Worm (Caenorhabditis elegans) whole organism, young adult: ENCODE results near the gene chup-1.

Source experiments
- B0261.1 ChIP-seq: sonication (generic microtip); optimal IDR thresholded peaks from 2 replicates; lab custom pipeline; 2016; ENCODE audit warnings: mild to moderate bottlenecking, missing genetic modification characterization, moderate library complexity, missing compliant biosample characterization
- B0336.3 ChIP-seq: fragments of 200-800 bp; sonication (Bioruptor generic); IDR thresholded peaks from 2 replicates; pipeline ENCODE4 v1.3.6; 2022; ENCODE audit warnings: missing genetic modification characterization, missing compliant biosample characterization
- C06A6.2 ChIP-seq: fragments of 200-800 bp; sonication (Bioruptor generic); conservative IDR thresholded peaks from 2 replicates; pipeline ENCODE4 v1.3.6; 2022; ENCODE audit warnings: missing genetic modification characterization, missing compliant biosample characterization
- F39B2.1 ChIP-seq: fragments of 200-800 bp; sonication (Bioruptor generic); IDR thresholded peaks from 2 replicates; pipeline ENCODE4 v1.3.6; 2022; ENCODE audit warnings: missing genetic modification reagents, missing genetic modification characterization, missing compliant biosample characterization
- F49E8.2 ChIP-seq: sonication (generic microtip); optimal IDR thresholded peaks from 3 replicates; lab custom pipeline; 2017; ENCODE audit warnings: missing genetic modification characterization, mild to moderate bottlenecking, missing compliant biosample characterization, antibody characterized with exemption, moderate library complexity; ENCODE audit not compliant: insufficient read depth
- F57A8.1 ChIP-seq: fragments of 200-800 bp; sonication (Bioruptor generic); optimal IDR thresholded peaks from 2 replicates; lab custom pipeline; 2018; ENCODE audit warnings: mild to moderate bottlenecking, missing genetic modification characterization, moderate library complexity, missing compliant biosample characterization
- F57C9.4 ChIP-seq: sonication (generic microtip); optimal IDR thresholded peaks from 2 replicates; lab custom pipeline; 2017; ENCODE audit warnings: mild to moderate bottlenecking, missing genetic modification characterization, missing compliant biosample characterization
- K12H6.12 ChIP-seq: fragments of 200-800 bp; sonication (Bioruptor generic); optimal IDR thresholded peaks from 2 replicates; lab custom pipeline; 2018; ENCODE audit warnings: mild to moderate bottlenecking, missing genetic modification characterization, missing compliant biosample characterization
- T07F8.4 ChIP-seq: sonication (generic microtip); optimal IDR thresholded peaks from 2 replicates; lab custom pipeline; 2016; ENCODE audit warnings: mild to moderate bottlenecking, missing genetic modification characterization, moderate library complexity, missing compliant biosample characterization
- Y53F4B.3 ChIP-seq: fragments of 200-800 bp; sonication (Bioruptor generic); IDR thresholded peaks from 2 replicates; pipeline ENCODE4 v1.3.6; 2022; ENCODE audit warnings: missing genetic modification reagents, missing genetic modification characterization, missing compliant biosample characterization
- Y56A3A.18 ChIP-seq: fragments of 200-800 bp; sonication (Bioruptor generic); IDR thresholded peaks from 2 replicates; pipeline ENCODE4 v1.3.6; 2022; ENCODE audit warnings: missing genetic modification reagents, missing genetic modification characterization, missing compliant biosample characterization
- ama-1 ChIP-seq, 3 experiments: fragments of 150-350 bp in 1 of 3; sonication (generic microtip) in 2 of 3; optimal IDR thresholded peaks; 2 replicates each; lab custom pipeline; 2014 to 2018; ENCODE audit warnings: missing biosample characterization in 2 of 3, missing genetic modification characterization in 2 of 3, missing genetic modification reagents in 2 of 3
- attf-6 ChIP-seq: fragments of 200-800 bp; sonication (Bioruptor generic); IDR thresholded peaks from 2 replicates; pipeline ENCODE4 v1.3.6; 2022; ENCODE audit warnings: missing genetic modification reagents, missing genetic modification characterization, missing compliant biosample characterization
- bed-1 ChIP-seq: fragments of 200-800 bp; sonication (Bioruptor generic); IDR thresholded peaks from 2 replicates; pipeline ENCODE4 v1.3.6; 2022; ENCODE audit warnings: missing genetic modification reagents, missing genetic modification characterization, missing compliant biosample characterization
- ccch-3 ChIP-seq: fragments of 200-800 bp; sonication (Bioruptor generic); optimal IDR thresholded peaks from 2 replicates; lab custom pipeline; 2018; ENCODE audit warnings: mild to moderate bottlenecking, missing genetic modification characterization, missing compliant biosample characterization
- cebp-1 ChIP-seq, 2 experiments: fragments of 200-800 bp in 1 of 2; sonication (Bioruptor generic) in 1 of 2; sonication (generic microtip) in 1 of 2; IDR thresholded peaks in 1 of 2; optimal IDR thresholded peaks in 1 of 2; 2 replicates each; pipeline versions ENCODE4 v1.3.6 to Lab custom; 2017 to 2022; ENCODE audit warnings: missing compliant biosample characterization in 2 of 2, missing genetic modification characterization in 2 of 2, mild to moderate bottlenecking in 1 of 2, missing genetic modification reagents in 1 of 2, moderate library complexity in 1 of 2
- ceh-100 ChIP-seq: fragments of 200-800 bp; sonication (Bioruptor generic); IDR thresholded peaks from 2 replicates; pipeline ENCODE4 v1.3.6; 2022; ENCODE audit warnings: missing genetic modification reagents, missing genetic modification characterization, missing compliant biosample characterization
- ceh-40 ChIP-seq: fragments of 200-800 bp; sonication (Bioruptor generic); IDR thresholded peaks from 2 replicates; pipeline ENCODE4 v1.3.6; 2022; ENCODE audit warnings: missing genetic modification characterization, missing compliant biosample characterization
- ceh-58 ChIP-seq: fragments of 200-800 bp; sonication (Bioruptor generic); IDR thresholded peaks from 2 replicates; pipeline ENCODE4 v1.3.6; 2022; ENCODE audit warnings: missing genetic modification characterization, missing compliant biosample characterization
- chd-7 ChIP-seq: sonication (generic microtip); optimal IDR thresholded peaks from 2 replicates; lab custom pipeline; 2016; ENCODE audit warnings: mild to moderate bottlenecking, missing genetic modification characterization, moderate library complexity, missing compliant biosample characterization
- die-1 ChIP-seq: sonication (generic microtip); optimal IDR thresholded peaks from 2 replicates; lab custom pipeline; 2016; ENCODE audit warnings: missing genotype, mild to moderate bottlenecking, missing genetic modification characterization, missing compliant biosample characterization
- dox-1 ChIP-seq: fragments of 200-800 bp; sonication (Bioruptor generic); IDR thresholded peaks from 2 replicates; pipeline ENCODE4 v1.3.6; 2022; ENCODE audit warnings: missing genetic modification reagents, missing genetic modification characterization, missing compliant biosample characterization
- efl-1 ChIP-seq: fragments of 150-350 bp; optimal IDR thresholded peaks from 2 replicates; lab custom pipeline; 2014; ENCODE audit warnings: missing biosample characterization, missing genetic modification reagents, missing genetic modification characterization
- egl-44 ChIP-seq: fragments of 200-800 bp; sonication (Bioruptor generic); IDR thresholded peaks from 2 replicates; pipeline ENCODE4 v1.3.6; 2022; ENCODE audit warnings: missing genetic modification reagents, missing genetic modification characterization, missing compliant biosample characterization
- him-1 ChIP-seq: sonication (generic microtip); optimal IDR thresholded peaks from 2 replicates; lab custom pipeline; 2016; ENCODE audit warnings: missing genotype, missing genetic modification reagents, missing genetic modification characterization, missing compliant biosample characterization
- hlh-12 ChIP-seq: sonication (generic microtip); optimal IDR thresholded peaks from 2 replicates; lab custom pipeline; 2016; ENCODE audit warnings: missing genetic modification characterization, missing compliant biosample characterization
- hlh-26 ChIP-seq: fragments of 200-800 bp; sonication (Bioruptor generic); conservative IDR thresholded peaks from 2 replicates; pipeline ENCODE4 v1.3.6; 2022; ENCODE audit warnings: missing genetic modification reagents, missing genetic modification characterization, missing compliant biosample characterization
- hmg-1.2 ChIP-seq: fragments of 200-800 bp; sonication (Bioruptor generic); IDR thresholded peaks from 2 replicates; pipeline ENCODE4 v1.3.6; 2022; ENCODE audit warnings: missing genetic modification reagents, missing genetic modification characterization, missing compliant biosample characterization
- hsf-1 ChIP-seq: fragments of 200-800 bp; sonication (Bioruptor generic); IDR thresholded peaks from 2 replicates; pipeline ENCODE4 v1.3.6; 2022; ENCODE audit warnings: missing genetic modification reagents, missing genetic modification characterization, missing compliant biosample characterization
- lag-1 ChIP-seq: fragments of 200-800 bp; sonication (Bioruptor generic); IDR thresholded peaks from 2 replicates; pipeline ENCODE4 v1.3.6; 2022; ENCODE audit warnings: missing genetic modification reagents, missing genetic modification characterization, missing compliant biosample characterization
- lin-40 ChIP-seq: sonication (generic microtip); optimal IDR thresholded peaks from 2 replicates; lab custom pipeline; 2016; ENCODE audit warnings: missing genetic modification characterization, mild to moderate bottlenecking, missing compliant biosample characterization, missing genotype, missing genetic modification reagents
- lir-1 ChIP-seq: fragments of 200-800 bp; sonication (Bioruptor generic); conservative IDR thresholded peaks from 2 replicates; pipeline ENCODE4 v1.3.6; 2022; ENCODE audit warnings: missing genetic modification reagents, missing genetic modification characterization, missing compliant biosample characterization
- lsl-1 ChIP-seq: fragments of 200-800 bp; sonication (Bioruptor generic); optimal IDR thresholded peaks from 2 replicates; lab custom pipeline; 2018; ENCODE audit warnings: mild to moderate bottlenecking, missing genetic modification characterization, moderate library complexity, missing compliant biosample characterization
- mel-28 ChIP-seq: sonication (generic microtip); optimal IDR thresholded peaks from 2 replicates; lab custom pipeline; 2016; ENCODE audit warnings: borderline replicate concordance, mild to moderate bottlenecking, missing genetic modification characterization, missing compliant biosample characterization
- mes-4 ChIP-seq: sonication (generic microtip); optimal IDR thresholded peaks from 2 replicates; lab custom pipeline; 2016; ENCODE audit warnings: missing genotype, missing genetic modification characterization, missing compliant biosample characterization
- mxl-1 ChIP-seq: sonication (generic microtip); optimal IDR thresholded peaks from 2 replicates; lab custom pipeline; 2016; ENCODE audit warnings: missing genetic modification characterization, missing compliant biosample characterization
- nfya-2 ChIP-seq: fragments of 200-800 bp; sonication (Bioruptor generic); IDR thresholded peaks from 2 replicates; pipeline ENCODE4 v1.3.6; 2022; ENCODE audit warnings: missing genetic modification reagents, missing genetic modification characterization, missing compliant biosample characterization
- nhr-120 ChIP-seq: fragments of 200-800 bp; sonication (Bioruptor generic); IDR thresholded peaks from 2 replicates; pipeline ENCODE4 v1.3.6; 2022; ENCODE audit warnings: missing genetic modification characterization, missing compliant biosample characterization
- pbrm-1 ChIP-seq: fragments of 200-800 bp; sonication (Bioruptor generic); IDR thresholded peaks from 2 replicates; pipeline ENCODE4 v1.3.6; 2022; ENCODE audit warnings: missing genetic modification reagents, missing genetic modification characterization, missing compliant biosample characterization
- snpc-4 ChIP-seq, 5 experiments: fragments of 150-350 bp in 1 of 5; sonication (generic microtip) in 4 of 5; optimal IDR thresholded peaks; 2 replicates each; lab custom pipeline; 2014 to 2018; ENCODE audit warnings: missing genetic modification characterization in 5 of 5, missing biosample characterization in 3 of 5, antibody characterized with exemption in 2 of 5, mild to moderate bottlenecking in 2 of 5, missing compliant biosample characterization in 2 of 5, missing genotype in 2 of 5, moderate library complexity in 2 of 5, missing genetic modification reagents in 1 of 5
- tbx-9 ChIP-seq: sonication (generic microtip); optimal IDR thresholded peaks from 2 replicates; lab custom pipeline; 2016; ENCODE audit warnings: borderline replicate concordance, missing genetic modification characterization, inconsistent platforms, missing compliant biosample characterization
- unc-130 ChIP-seq: sonication (generic microtip); optimal IDR thresholded peaks from 2 replicates; lab custom pipeline; 2016; ENCODE audit warnings: missing genetic modification reagents, missing genetic modification characterization, missing compliant biosample characterization
- zfh-2 ChIP-seq: fragments of 200-800 bp; sonication (Bioruptor generic); conservative IDR thresholded peaks from 2 replicates; pipeline ENCODE4 v1.3.6; 2022; ENCODE audit warnings: missing genetic modification reagents, missing genetic modification characterization, missing compliant biosample characterization
- zim-3 ChIP-seq: sonication (generic microtip); optimal IDR thresholded peaks from 2 replicates; lab custom pipeline; 2017; ENCODE audit warnings: mild to moderate bottlenecking, missing genetic modification characterization, moderate library complexity, missing compliant biosample characterization
- ztf-25 ChIP-seq: fragments of 200-800 bp; sonication (Bioruptor generic); IDR thresholded peaks from 2 replicates; pipeline ENCODE4 v1.3.6; 2022; ENCODE audit warnings: missing genetic modification reagents, missing genetic modification characterization, missing compliant biosample characterization
- ztf-28 ChIP-seq: fragments of 200-800 bp; sonication (Bioruptor generic); IDR thresholded peaks from 2 replicates; pipeline ENCODE4 v1.3.6; 2022; ENCODE audit warnings: missing genetic modification reagents, missing genetic modification characterization, missing compliant biosample characterization
- ztf-6 ChIP-seq: fragments of 200-800 bp; sonication (Bioruptor generic); IDR thresholded peaks from 2 replicates; pipeline ENCODE4 v1.3.6; 2022; ENCODE audit warnings: missing genetic modification reagents, missing genetic modification characterization, missing compliant biosample characterization

Gene chup-1

DNA sequence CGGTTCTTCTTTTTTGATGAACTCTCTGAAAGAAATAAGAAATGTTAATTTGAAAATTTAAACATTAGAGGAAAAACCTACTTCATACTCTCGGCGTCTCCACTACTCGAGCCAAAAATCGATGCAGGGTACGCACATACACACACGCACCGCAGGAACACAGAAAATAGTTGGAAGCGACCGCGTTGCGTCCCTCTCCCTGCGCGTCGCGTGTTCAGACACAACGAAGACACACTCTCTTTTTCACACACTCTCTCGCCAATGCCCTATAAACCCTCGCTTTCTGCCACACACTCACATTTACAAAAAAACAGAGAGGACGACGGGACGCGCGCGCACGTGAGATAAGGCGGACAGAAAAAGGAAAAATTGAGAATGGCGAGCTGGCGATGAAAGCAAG is 18.9 kb downstream of the chup-1 start, which contains the start of gene R04E5.9 (continued):
- peak; percentile 11 for TF ChIP-seq die-1 (tag; lab: Kevin White, UChicago)
- TF ChIP-seq hlh-12 (tag; lab: Kevin White, UChicago) = no peak
- no peak for TF ChIP-seq bed-1 (GFP tag; lab: Robert Waterston, UW)
- no peak for TF ChIP-seq efl-1 (GFP tag; lab: Kevin White, UChicago)
- TF ChIP-seq ceh-40 (GFP tag; lab: Robert Waterston, UW) = no peak
- peak; percentile 66; the same call in 1 of the 2 replicates for TF ChIP-seq pbrm-1 (GFP tag; lab: Robert Waterston, UW)
- no peak for TF ChIP-seq mes-4 (tag; lab: Kevin White, UChicago)
- TF ChIP-seq Y53F4B.3 (GFP tag; lab: Robert Waterston, UW) = no peak
- TF ChIP-seq F39B2.1 (GFP tag; lab: Robert Waterston, UW) = no peak
- TF ChIP-seq nfya-2 (GFP tag; lab: Robert Waterston, UW) = no peak
- no peak for TF ChIP-seq F57A8.1 (GFP tag; lab: Kevin White, UChicago)
- peak; percentile 4 for TF ChIP-seq mxl-1 (tag; lab: Kevin White, UChicago)
- peak; percentile 17 for TF ChIP-seq mel-28 (tag; lab: Kevin White, UChicago)
- peak; percentile 61; the same call in 1 of the 2 replicates for TF ChIP-seq egl-44 (GFP tag; lab: Robert Waterston, UW)
- no peak for TF ChIP-seq tbx-9 (tag; lab: Kevin White, UChicago)
- TF ChIP-seq hsf-1 = no peak
- TF ChIP-seq chd-7 (tag; lab: Kevin White, UChicago) = peak; percentile 80
- no peak for TF ChIP-seq lsl-1 (GFP tag; lab: Kevin White, UChicago)
- peak; percentile 17; the same call in 1 of the 2 replicates for TF ChIP-seq cebp-1 (GFP tag; IDR thresholded peaks at IDR 0.05; lab: Robert Waterston, UW)
- peak; percentile 87 for TF ChIP-seq cebp-1 (tag; optimal IDR thresholded peaks at IDR 0.05; lab: Kevin White, UChicago)
- 0 out of 2 replicates have a peak, but pooled peaks have one; percentile 42 for TF ChIP-seq C06A6.2 (GFP tag; lab: Robert Waterston, UW)
- no peak for TF ChIP-seq Y56A3A.18 (GFP tag; lab: Robert Waterston, UW)
- TF ChIP-seq K12H6.12 (tag; lab: Kevin White, UChicago) = peak; percentile 89
- peak; percentile 84 for TF ChIP-seq hmg-1.2 (GFP tag; lab: Robert Waterston, UW)
- no peak for TF ChIP-seq attf-6 (GFP tag; lab: Robert Waterston, UW)
- no peak for TF ChIP-seq ztf-25 (GFP tag; lab: Robert Waterston, UW)
- TF ChIP-seq F49E8.2 = no peak
- no peak for TF ChIP-seq nhr-120 (GFP tag; lab: Robert Waterston, UW)
- TF ChIP-seq ceh-100 (GFP tag; lab: Robert Waterston, UW) = no peak
- no peak for TF ChIP-seq ceh-58 (GFP tag; lab: Robert Waterston, UW)
- TF ChIP-seq unc-130 = no peak
- peak; percentile 22 for TF ChIP-seq B0261.1 (tag; lab: Kevin White, UChicago)
- TF ChIP-seq ama-1 (optimal IDR thresholded peaks at IDR 0.05; lab: Kevin White, UChicago) = no peak
- peak in 1 of 2 experiments; percentile 0 for TF ChIP-seq ama-1 (GFP tag; optimal IDR thresholded peaks at IDR 0.05; lab: Kevin White, UChicago)
- no peak for TF ChIP-seq F57C9.4 (tag; lab: Kevin White, UChicago)
- peak; percentile 97 for TF ChIP-seq zfh-2 (GFP tag; lab: Robert Waterston, UW)
- peak; percentile 65; the same call in 1 of the 2 replicates for TF ChIP-seq lir-1 (GFP tag; lab: Robert Waterston, UW)
- peak; percentile 35 for TF ChIP-seq snpc-4 (GFP tag; optimal IDR thresholded peaks at IDR 0.05; lab: Kevin White, UChicago)
- peak; percentile 17 to 72 (median 60) for TF ChIP-seq snpc-4 (tag; optimal IDR thresholded peaks at IDR 0.05; lab: Kevin White, UChicago)
- no peak for TF ChIP-seq zim-3 (tag; lab: Kevin White, UChicago)
- no peak for TF ChIP-seq ztf-6 (GFP tag; lab: Robert Waterston, UW)
- TF ChIP-seq B0336.3 = peak; percentile 85
- peak; percentile 91 for TF ChIP-seq lin-40 (tag; lab: Kevin White, UChicago)
- TF ChIP-seq ccch-3 (GFP tag; lab: Kevin White, UChicago) = no peak
- no peak for TF ChIP-seq him-1 (tag; lab: Kevin White, UChicago)
- TF ChIP-seq lag-1 (GFP tag; lab: Robert Waterston, UW) = no peak
- peak; percentile 91 for TF ChIP-seq dox-1 (GFP tag; lab: Robert Waterston, UW)
- 0 out of 2 replicates have a peak, but pooled peaks have one; percentile 48 for TF ChIP-seq hlh-26 (GFP tag; lab: Robert Waterston, UW)
- no peak for TF ChIP-seq ztf-28
- no peak for TF ChIP-seq T07F8.4
